Fruit fly (Drosophila melanogaster) whole organism, prepupa: ENCODE results near the gene rho-5.

Experiments
- CG15336 ChIP-seq: fragments of 200-800 bp; sonication (Bioruptor generic); IDR thresholded peaks from 2 replicates; pipeline ENCODE4 v1.3.6; 2022; ENCODE audit warnings: missing biosample characterization, missing genetic modification characterization
- CG16779 ChIP-seq: fragments of 200-800 bp; sonication (Bioruptor generic); optimal IDR thresholded peaks from 3 replicates; lab custom pipeline; 2017; ENCODE audit warnings: missing biosample characterization, mild to moderate bottlenecking, missing genetic modification characterization
- CG6163 ChIP-seq: fragments of 200-800 bp; sonication (Bioruptor generic); IDR thresholded peaks from 3 replicates; pipeline ENCODE4 v1.3.6; 2022; ENCODE audit warnings: missing biosample characterization, missing genetic modification characterization
- Eip78C ChIP-seq: fragments of 200-800 bp; sonication (Bioruptor generic); peaks from one replicate; lab custom pipeline; 2016; ENCODE audit warnings: missing biosample characterization, missing genetic modification characterization
- Lpt ChIP-seq: fragments of 200-800 bp; sonication (Bioruptor generic); optimal IDR thresholded peaks from 3 replicates; lab custom pipeline; 2016; ENCODE audit warnings: missing biosample characterization, missing genetic modification characterization
- Smox ChIP-seq: fragments of 200-800 bp; sonication (Bioruptor generic); optimal IDR thresholded peaks from 3 replicates; lab custom pipeline; 2016; ENCODE audit warnings: missing biosample characterization, missing genetic modification characterization
- svp ChIP-seq: fragments of 200-800 bp; sonication (Bioruptor generic); peaks from one replicate; lab custom pipeline; 2016; ENCODE audit warnings: missing biosample characterization, missing genetic modification characterization

DNA sequence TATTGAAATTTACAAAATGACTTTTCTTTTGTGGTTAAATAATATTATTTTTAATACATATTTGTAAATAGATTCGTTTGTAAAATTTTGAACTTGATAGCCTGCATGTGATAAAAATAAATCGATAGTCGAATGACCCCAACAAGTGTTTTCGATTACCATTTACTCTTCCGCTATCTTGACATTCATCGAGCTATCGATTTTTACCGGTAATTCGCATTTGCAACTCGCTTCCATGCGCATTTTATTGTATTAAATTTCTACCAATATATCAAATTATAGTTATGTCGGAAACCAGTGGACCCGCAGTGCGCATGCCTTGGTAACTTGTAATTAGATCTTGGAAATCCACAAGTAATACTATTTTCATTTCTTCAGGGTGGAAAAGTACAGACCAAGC lies 45.3 kb upstream of the rho-5 start, which contains the start of gene RfC3:
- TF ChIP-seq CG6163 (no peak), Smox (GFP tag; lab: Kevin White, UChicago) (no peak), svp (GFP tag; lab: Kevin White, UChicago) (no peak), CG16779 (tag; lab: Kevin White, UChicago) (no peak), Lpt (GFP tag; lab: Kevin White, UChicago) (no peak), Eip78C (GFP tag; lab: Kevin White, UChicago) (no peak), CG15336 (GFP tag; lab: Robert Waterston, UW) (no peak)
